Worm (Caenorhabditis elegans): ENCODE measurements around the gene unc-3.
A peak's percentile ranks its signal among the peaks of the same experiment; 100 is the strongest.

The unc-3 gene

ce11 chrX:14767813-14768212, 5.5 kb upstream of the unc-3 start:
- TF ChIP-seq aly-2 (tag; optimal IDR thresholded peaks at IDR 0.05) = no peak
- peak; percentile 59; the same call in 1 of the 2 replicates for TF ChIP-seq set-16 (GFP tag; IDR thresholded peaks at IDR 0.05)
- TF ChIP-seq fos-1 (tag; optimal IDR thresholded peaks at IDR 0.05) = no peak
- peak; percentile 63; the same call in 1 of the 2 replicates for TF ChIP-seq snpc-1.2 (GFP tag; IDR thresholded peaks at IDR 0.05)
- 0 out of 4 replicates have a peak, but pooled peaks of 1 of the 2 experiments have one; percentile 49 for TF ChIP-seq madf-5 (GFP tag; IDR thresholded peaks at IDR 0.05)
- no peak for TF ChIP-seq nhr-42 (GFP tag; IDR thresholded peaks at IDR 0.05)
- no peak for TF ChIP-seq hif-1 (tag; optimal IDR thresholded peaks at IDR 0.05)

- TF ChIP-seq daf-16 (GFP tag; optimal IDR thresholded peaks at IDR 0.05) = no peak
- peak; percentile 65 for TF ChIP-seq daf-16 (tag; optimal IDR thresholded peaks at IDR 0.05)
- TF ChIP-seq aha-1 (tag) = peak; percentile 9
- TF ChIP-seq F37D6.2 (tag; optimal IDR thresholded peaks at IDR 0.05) = no peak
- TF ChIP-seq rbr-2 (tag; optimal IDR thresholded peaks at IDR 0.05) = no peak
- peak; percentile 56 for TF ChIP-seq hlh-11 (tag; optimal IDR thresholded peaks at IDR 0.05)
- peak in 1 of 2 experiments; percentile 94 for TF ChIP-seq unc-62 (GFP tag; optimal IDR thresholded peaks at IDR 0.05 in 1 of 2)
- TF ChIP-seq unc-62 (tag; optimal IDR thresholded peaks at IDR 0.05) = no peak
- TF ChIP-seq dve-1 (tag; optimal IDR thresholded peaks at IDR 0.05; ENCODE audit: insufficient read depth) = peak; percentile 31
- TF ChIP-seq pqm-1 (tag; optimal IDR thresholded peaks at IDR 0.05) = peak; percentile 73
- TF ChIP-seq nhr-28 (tag; optimal IDR thresholded peaks at IDR 0.05) = peak; percentile 79
- peak; percentile 68 for TF ChIP-seq dmd-6 (GFP tag; IDR thresholded peaks at IDR 0.05)
- no peak for TF ChIP-seq gei-8 (GFP tag; optimal IDR thresholded peaks at IDR 0.05)
Observed at ce11 chrX:14768989-14769388, 4.3 kb upstream of the unc-3 start.

ce11 chrX:14770336-14770735, 3.0 kb upstream of the unc-3 start:
- TF ChIP-seq nhr-11 (tag; optimal IDR thresholded peaks at IDR 0.05) (no peak), lin-39 (tag; optimal IDR thresholded peaks at IDR 0.05) (no peak), ztf-7 (tag; optimal IDR thresholded peaks at IDR 0.05) (no peak), F37D6.2 (tag; optimal IDR thresholded peaks at IDR 0.05) (no peak), snpc-1.2 (GFP tag; IDR thresholded peaks at IDR 0.05) (no peak), Y5F2A.4 (GFP tag; optimal IDR thresholded peaks at IDR 0.05) (no peak), daf-19 (GFP tag; conservative IDR thresholded peaks at IDR 0.05) (no peak), jun-1 (tag; optimal IDR thresholded peaks at IDR 0.05) (no peak), ztf-11 (tag; optimal IDR thresholded peaks at IDR 0.05) (no peak), spr-1 (tag; optimal IDR thresholded peaks at IDR 0.05) (no peak), fos-1 (tag; optimal IDR thresholded peaks at IDR 0.05) (no peak), mdl-1 (tag; optimal IDR thresholded peaks at IDR 0.05) (no peak), aha-1 (tag) (peak; percentile 63), tag-97 (GFP tag; IDR thresholded peaks at IDR 0.05) (no peak), mdt-29 (GFP tag; IDR thresholded peaks at IDR 0.05) (no peak), fkh-10 (GFP tag; optimal IDR thresholded peaks at IDR 0.05) (no peak), ama-1 (optimal IDR thresholded peaks at IDR 0.05) (no peak), nhr-111 (GFP tag; optimal IDR thresholded peaks at IDR 0.05) (no peak), hlh-11 (tag; optimal IDR thresholded peaks at IDR 0.05) (peak; percentile 6), php-3 (GFP tag; IDR thresholded peaks at IDR 0.05) (no peak), sdz-12 (GFP tag; optimal IDR thresholded peaks at IDR 0.05) (no peak), F49E8.2 (tag; optimal IDR thresholded peaks at IDR 0.05; ENCODE audit: borderline replicate concordance) (no peak), tra-1 (GFP tag; IDR thresholded peaks at IDR 0.05) (no peak), dmd-8 (GFP tag; IDR thresholded peaks at IDR 0.05) (no peak), unc-62 (GFP tag; optimal IDR thresholded peaks at IDR 0.05 in 1 of 2) (no peak), unc-62 (tag; optimal IDR thresholded peaks at IDR 0.05) (no peak), dve-1 (tag; optimal IDR thresholded peaks at IDR 0.05; ENCODE audit: insufficient read depth) (peak; percentile 1), madf-5 (GFP tag; IDR thresholded peaks at IDR 0.05) (no peak), nhr-102 (tag; optimal IDR thresholded peaks at IDR 0.05) (no peak), zip-11 (GFP tag; IDR thresholded peaks at IDR 0.05) (no peak), daf-8 (GFP tag; IDR thresholded peaks at IDR 0.05) (no peak), zip-2 (tag; optimal IDR thresholded peaks at IDR 0.05) (no peak), lin-15B (tag; optimal IDR thresholded peaks at IDR 0.05) (no peak), Y105C5A.15 (GFP tag; IDR thresholded peaks at IDR 0.05) (no peak), dmd-9 (GFP tag; IDR thresholded peaks at IDR 0.05) (no peak), aly-2 (tag; optimal IDR thresholded peaks at IDR 0.05) (no peak), nhr-42 (GFP tag; IDR thresholded peaks at IDR 0.05) (no peak), dmd-6 (GFP tag; IDR thresholded peaks at IDR 0.05) (peak; percentile 52), skn-1 (tag; optimal IDR thresholded peaks at IDR 0.05) (no peak), zfp-2 (tag; optimal IDR thresholded peaks at IDR 0.05) (no peak)

All from whole organism, L4 larva.